Fruit fly (Drosophila melanogaster): ENCODE data around the gene CG6163.

- TF ChIP-seq Pif1B (GFP tag; optimal IDR thresholded peaks at IDR 0.05) (peak; percentile 87), gl (tag; optimal IDR thresholded peaks at IDR 0.05) (peak; percentile 85), CG9948 (tag; optimal IDR thresholded peaks at IDR 0.05) (peak; percentile 48), Pif1A (GFP tag; optimal IDR thresholded peaks at IDR 0.05) (peak; percentile 90)
These were observed 10.4 kb downstream of the CG6163 start for dm6 chr3L:11354298-11354757.

Data from whole organism, pupa.